Worm (Caenorhabditis elegans) whole organism, mixed stage, embryonic: ENCODE measurements around the gene sym-1.

Experiments used
- flh-1 ChIP-seq: fragments of 200-800 bp; sonication (Bioruptor generic); optimal IDR thresholded peaks from 2 replicates; lab custom pipeline; 2018; ENCODE audit warnings: mild to moderate bottlenecking, missing genetic modification characterization, moderate library complexity, missing compliant biosample characterization
- lin-13 ChIP-seq: fragments of 150-350 bp; optimal IDR thresholded peaks from 2 replicates; lab custom pipeline; 2014; ENCODE audit warnings: missing biosample characterization, missing genetic modification characterization
- nhr-237 ChIP-seq: fragments of 150-350 bp; optimal IDR thresholded peaks from 2 replicates; lab custom pipeline; 2014; ENCODE audit warnings: missing biosample characterization, missing genetic modification characterization
- pha-4 ChIP-seq: fragments of 150-350 bp; optimal IDR thresholded peaks from 2 replicates; lab custom pipeline; 2018; ENCODE audit warnings: missing biosample characterization, missing genetic modification reagents, missing genetic modification characterization

ce11 chrX:14562286-14563086, 18.9 kb upstream of the sym-1 start:
- TF ChIP-seq nhr-237 (tag; lab: Kevin White, UChicago) (no peak), lin-13 (tag; lab: Kevin White, UChicago) (no peak), flh-1 (GFP tag; lab: Kevin White, UChicago) (no peak), pha-4 (no peak)
